Worm (Caenorhabditis elegans): ENCODE data around the gene clh-3.

clh-3 gene

ce11 chrII:7200051-7200599 is 25.6 kb downstream of the clh-3 start, which contains the start of gene pcrg-1 (continued):
- TF ChIP-seq dpl-1 (GFP tag; optimal IDR thresholded peaks at IDR 0.05) = no peak
- peak; percentile 80 for TF ChIP-seq mxl-1 (tag; optimal IDR thresholded peaks at IDR 0.05)
- TF ChIP-seq him-1 (tag; optimal IDR thresholded peaks at IDR 0.05) = peak; percentile 63
- TF ChIP-seq snpc-1.1 (tag; optimal IDR thresholded peaks at IDR 0.05; ENCODE audit: insufficient read depth) = peak; percentile 95
- peak; percentile 72; the same call in 1 of the 2 replicates for TF ChIP-seq sea-2 (GFP tag; IDR thresholded peaks at IDR 0.05)
- TF ChIP-seq sptf-2 (GFP tag; optimal IDR thresholded peaks at IDR 0.05) = peak; percentile 82
- TF ChIP-seq ceh-27 (GFP tag; optimal IDR thresholded peaks at IDR 0.05) = peak; percentile 89
- no peak for TF ChIP-seq tbx-9 (tag; optimal IDR thresholded peaks at IDR 0.05; ENCODE audit: borderline replicate concordance)
- TF ChIP-seq chd-7 (tag; optimal IDR thresholded peaks at IDR 0.05) = peak; percentile 93
- peak; percentile 90 for TF ChIP-seq snpc-3.4 (tag; optimal IDR thresholded peaks at IDR 0.05)
- TF ChIP-seq F57C9.4 (tag; optimal IDR thresholded peaks at IDR 0.05) = peak; percentile 10
- TF ChIP-seq zfh-2 (GFP tag; conservative IDR thresholded peaks at IDR 0.05) = no peak
- peak; percentile 53 for TF ChIP-seq madf-8 (GFP tag; conservative IDR thresholded peaks at IDR 0.05)
- peak; percentile 78 for TF ChIP-seq D2030.7 (GFP tag; IDR thresholded peaks at IDR 0.05)
- peak; percentile 75; the same call in 1 of the 2 replicates for TF ChIP-seq bed-2 (GFP tag; IDR thresholded peaks at IDR 0.05)
- no peak for TF ChIP-seq F55B11.4 (tag; optimal IDR thresholded peaks at IDR 0.05; ENCODE audit: borderline replicate concordance, insufficient read depth)
- TF ChIP-seq lag-1 (GFP tag; IDR thresholded peaks at IDR 0.05) = no peak
- TF ChIP-seq hsf-1 (GFP tag; IDR thresholded peaks at IDR 0.05) = peak; percentile 65
- peak; percentile 89 for TF ChIP-seq B0336.3 (GFP tag; IDR thresholded peaks at IDR 0.05)
- TF ChIP-seq zim-3 (tag; optimal IDR thresholded peaks at IDR 0.05) = peak; percentile 82
- no peak for TF ChIP-seq Y79H2A.3 (GFP tag; conservative IDR thresholded peaks at IDR 0.05)
- peak; percentile 36 for TF ChIP-seq akir-1 (GFP tag; optimal IDR thresholded peaks at IDR 0.05)
- TF ChIP-seq gei-17 (GFP tag; optimal IDR thresholded peaks at IDR 0.05) = no peak
- peak; percentile 40 to 43 for TF ChIP-seq let-607 (tag; optimal IDR thresholded peaks at IDR 0.05)
- peak; percentile 90 for TF ChIP-seq nhr-90 (tag; optimal IDR thresholded peaks at IDR 0.05)
- peak; percentile 48; the same call in 1 of the 2 replicates for TF ChIP-seq F33H1.4 (GFP tag; IDR thresholded peaks at IDR 0.05)
- TF ChIP-seq hmg-1.2 (GFP tag; IDR thresholded peaks at IDR 0.05) = peak; percentile 92
- 0 out of 2 replicates have a peak, but pooled peaks have one; percentile 30 for TF ChIP-seq aptf-2 (GFP tag; conservative IDR thresholded peaks at IDR 0.05)
- TF ChIP-seq nhr-179 (tag; optimal IDR thresholded peaks at IDR 0.05) = no peak
- peak; percentile 76 for TF ChIP-seq F49E8.2 (tag; optimal IDR thresholded peaks at IDR 0.05; ENCODE audit: insufficient read depth)
- peak; percentile 55 for TF ChIP-seq F57A8.1 (GFP tag; optimal IDR thresholded peaks at IDR 0.05)
- TF ChIP-seq ztf-22 (GFP tag; optimal IDR thresholded peaks at IDR 0.05) = peak; percentile 52
- TF ChIP-seq mes-4 (tag; optimal IDR thresholded peaks at IDR 0.05) = peak; percentile 83
- TF ChIP-seq aptf-3 (GFP tag; IDR thresholded peaks at IDR 0.05) = 0 out of 2 replicates have a peak, but pooled peaks have one; percentile 73
- peak; percentile 80; the same call in 1 of the 2 replicates for TF ChIP-seq egl-44 (GFP tag; IDR thresholded peaks at IDR 0.05)
- peak; percentile 28 for TF ChIP-seq sdz-38 (tag; optimal IDR thresholded peaks at IDR 0.05)
- TF ChIP-seq ztf-18 (tag; optimal IDR thresholded peaks at IDR 0.05) = peak; percentile 84
- TF ChIP-seq ceh-79 (tag; optimal IDR thresholded peaks at IDR 0.05) = peak; percentile 89
- TF ChIP-seq tlf-1 (GFP tag; optimal IDR thresholded peaks at IDR 0.05) = peak; percentile 82
- TF ChIP-seq athp-1 (tag; optimal IDR thresholded peaks at IDR 0.05) = peak; percentile 94
- peak; percentile 68 for TF ChIP-seq fkh-3 (tag; optimal IDR thresholded peaks at IDR 0.05)
